Worm (Caenorhabditis elegans) whole organism, L1 larva: Measurements from ENCODE around the gene unc-4.
A peak's percentile ranks its signal among the peaks of the same experiment; 100 is the strongest.

Source experiments
- C34B4.2 ChIP-seq: sonication (generic microtip); optimal IDR thresholded peaks from 2 replicates; lab custom pipeline; 2017; ENCODE audit warnings: mild to moderate bottlenecking, missing genetic modification characterization, missing compliant biosample characterization
- Y116A8C.19 ChIP-seq: sonication (generic microtip); optimal IDR thresholded peaks from 2 replicates; lab custom pipeline; 2016; ENCODE audit warnings: missing compliant biosample characterization, missing genetic modification characterization, borderline replicate concordance
- alr-1 ChIP-seq: fragments of 200-800 bp; sonication (Bioruptor generic); optimal IDR thresholded peaks from 2 replicates; lab custom pipeline; 2018; ENCODE audit warnings: borderline replicate concordance, mild to moderate bottlenecking, missing genetic modification characterization, missing compliant biosample characterization
- aly-2 ChIP-seq: fragments of 150-350 bp; optimal IDR thresholded peaks from 2 replicates; lab custom pipeline; 2014; ENCODE audit warnings: missing biosample characterization, missing genetic modification characterization
- ama-1 ChIP-seq: fragments of 150-350 bp; optimal IDR thresholded peaks from 2 replicates; lab custom pipeline; 2014
- blmp-1 ChIP-seq: fragments of 150-350 bp; optimal IDR thresholded peaks from 2 replicates; lab custom pipeline; 2014; ENCODE audit warnings: missing biosample characterization, missing genetic modification characterization
- efl-1 ChIP-seq, 4 experiments: fragments of 150-350 bp; optimal IDR thresholded peaks in 3 of 4; peaks in 1 of 4; 1 replicate in 1 of 4; 2 replicates in 3 of 4; lab custom pipeline; 2014; ENCODE audit warnings: missing biosample characterization in 2 of 4, missing genetic modification characterization in 2 of 4, missing genetic modification reagents in 2 of 4
- egl-13 ChIP-seq: sonication (generic microtip); optimal IDR thresholded peaks from 2 replicates; lab custom pipeline; 2016; ENCODE audit warnings: missing genotype, missing genetic modification reagents, missing genetic modification characterization, missing compliant biosample characterization
- elt-2 ChIP-seq: sonication (generic microtip); optimal IDR thresholded peaks from 2 replicates; lab custom pipeline; 2016; ENCODE audit warnings: missing genetic modification characterization, mild to moderate bottlenecking, inconsistent platforms, missing compliant biosample characterization, missing genetic modification reagents
- fkh-10 ChIP-seq: sonication (generic microtip); optimal IDR thresholded peaks from 2 replicates; lab custom pipeline; 2017; ENCODE audit warnings: missing biosample characterization, missing genetic modification reagents, missing genetic modification characterization
- fkh-8 ChIP-seq: sonication (generic microtip); optimal IDR thresholded peaks from 2 replicates; lab custom pipeline; 2016; ENCODE audit warnings: mild to moderate bottlenecking, missing genetic modification characterization, missing compliant biosample characterization
- fos-1 ChIP-seq: fragments of 150-350 bp; optimal IDR thresholded peaks from 2 replicates; lab custom pipeline; 2014; ENCODE audit warnings: missing biosample characterization, missing genetic modification characterization
- hlh-17 ChIP-seq: fragments of 200-800 bp; sonication (Bioruptor generic); optimal IDR thresholded peaks from 2 replicates; lab custom pipeline; 2018; ENCODE audit warnings: missing genetic modification characterization, mild to moderate bottlenecking, missing compliant biosample characterization, moderate library complexity, borderline replicate concordance
- hlh-4 ChIP-seq: sonication (generic microtip); optimal IDR thresholded peaks from 2 replicates; lab custom pipeline; 2016; ENCODE audit warnings: mild to moderate bottlenecking, missing genetic modification characterization, missing compliant biosample characterization
- isw-1 ChIP-seq: fragments of 200-800 bp; sonication (Bioruptor generic); IDR thresholded peaks from 2 replicates; pipeline ENCODE4 v1.3.6; 2022; ENCODE audit warnings: missing genetic modification characterization, missing compliant biosample characterization
- jun-1 ChIP-seq: fragments of 150-350 bp; optimal IDR thresholded peaks from 2 replicates; lab custom pipeline; 2014; ENCODE audit warnings: missing biosample characterization, missing genetic modification reagents, missing genetic modification characterization
- lin-13 ChIP-seq: fragments of 150-350 bp; optimal IDR thresholded peaks from 2 replicates; lab custom pipeline; 2014; ENCODE audit warnings: missing biosample characterization, missing genetic modification reagents, missing genetic modification characterization
- lin-14 ChIP-seq: fragments of 200-800 bp; sonication (Bioruptor generic); optimal IDR thresholded peaks from 2 replicates; lab custom pipeline; 2018; ENCODE audit warnings: mild to moderate bottlenecking, missing genetic modification characterization, moderate library complexity, missing compliant biosample characterization
- lsy-2 ChIP-seq, 2 experiments: fragments of 150-350 bp; optimal IDR thresholded peaks; 2 replicates each; lab custom pipeline; 2014; ENCODE audit warnings: missing biosample characterization in 2 of 2, missing genetic modification characterization in 2 of 2
- mef-2 ChIP-seq: fragments of 150-350 bp; optimal IDR thresholded peaks from 2 replicates; lab custom pipeline; 2014; ENCODE audit warnings: missing biosample characterization, missing genetic modification characterization
- nhr-20 ChIP-seq: sonication (generic microtip); optimal IDR thresholded peaks from 2 replicates; lab custom pipeline; 2016; ENCODE audit warnings: mild to moderate bottlenecking, missing genetic modification characterization, missing compliant biosample characterization
- nhr-28 ChIP-seq: fragments of 150-350 bp; optimal IDR thresholded peaks from 2 replicates; lab custom pipeline; 2014; ENCODE audit warnings: missing biosample characterization, missing genetic modification characterization
- nhr-47 ChIP-seq: sonication (generic microtip); optimal IDR thresholded peaks from 2 replicates; lab custom pipeline; 2016; ENCODE audit warnings: mild to moderate bottlenecking, missing genetic modification characterization, moderate library complexity, missing compliant biosample characterization
- nhr-84 ChIP-seq: sonication (generic microtip); optimal IDR thresholded peaks from 2 replicates; lab custom pipeline; 2017; ENCODE audit warnings: missing biosample characterization, missing genetic modification characterization
- nhr-85 ChIP-seq: sonication (generic microtip); peaks from one replicate; lab custom pipeline; 2016; ENCODE audit warnings: missing genetic modification characterization, inconsistent platforms, missing compliant biosample characterization
- nhr-90 ChIP-seq: sonication (generic microtip); optimal IDR thresholded peaks from 2 replicates; lab custom pipeline; 2016; ENCODE audit warnings: mild to moderate bottlenecking, missing genetic modification characterization, missing compliant biosample characterization; ENCODE audit not compliant: poor library complexity
- pag-3 ChIP-seq: sonication (generic microtip); optimal IDR thresholded peaks from 2 replicates; lab custom pipeline; 2017; ENCODE audit warnings: missing genetic modification characterization, mild to moderate bottlenecking, missing compliant biosample characterization, antibody characterized with exemption, borderline replicate concordance; ENCODE audit not compliant: insufficient read depth
- skn-1 ChIP-seq: fragments of 150-350 bp; optimal IDR thresholded peaks from 2 replicates; lab custom pipeline; 2014; ENCODE audit warnings: missing biosample characterization, missing genetic modification characterization
- sox-4 ChIP-seq: sonication (generic microtip); optimal IDR thresholded peaks from 2 replicates; lab custom pipeline; 2016; ENCODE audit warnings: missing genetic modification characterization, missing compliant biosample characterization
- sptf-1 ChIP-seq: fragments of 150-350 bp; optimal IDR thresholded peaks from 2 replicates; lab custom pipeline; 2014; ENCODE audit warnings: missing biosample characterization, missing genetic modification characterization
- swsn-7 ChIP-seq: sonication (generic microtip); optimal IDR thresholded peaks from 2 replicates; lab custom pipeline; 2016; ENCODE audit warnings: missing genetic modification characterization, missing compliant biosample characterization
- tlp-1 ChIP-seq: fragments of 150-350 bp; optimal IDR thresholded peaks from 2 replicates; lab custom pipeline; 2014; ENCODE audit warnings: missing biosample characterization, missing genetic modification characterization
- unc-30 ChIP-seq: sonication (generic microtip); optimal IDR thresholded peaks from 2 replicates; lab custom pipeline; 2017; ENCODE audit warnings: missing biosample characterization, missing genetic modification characterization
- unc-86 ChIP-seq: sonication (generic microtip); optimal IDR thresholded peaks from 2 replicates; lab custom pipeline; 2016; ENCODE audit warnings: missing genetic modification characterization, missing compliant biosample characterization
- unc-98 ChIP-seq: fragments of 200-800 bp; sonication (Bioruptor generic); IDR thresholded peaks from 2 replicates; pipeline ENCODE4 v1.3.6; 2022; ENCODE audit warnings: missing genetic modification characterization, missing compliant biosample characterization
- vab-15 ChIP-seq: sonication (generic microtip); optimal IDR thresholded peaks from 2 replicates; lab custom pipeline; 2017; ENCODE audit warnings: missing genotype, mild to moderate bottlenecking, missing genetic modification characterization, missing compliant biosample characterization
- xbp-1 ChIP-seq: sonication (generic microtip); optimal IDR thresholded peaks from 2 replicates; lab custom pipeline; 2016; ENCODE audit warnings: missing genetic modification characterization, missing compliant biosample characterization
- zip-4 ChIP-seq: fragments of 200-800 bp; sonication (Bioruptor generic); optimal IDR thresholded peaks from 2 replicates; lab custom pipeline; 2018; ENCODE audit warnings: mild to moderate bottlenecking, missing genetic modification characterization, moderate library complexity, missing compliant biosample characterization

unc-4 gene

ce11 chrII:9891823-9892222 lies 8.4 kb downstream of the unc-4 start:
- no peak for TF ChIP-seq efl-1 (optimal IDR thresholded peaks at IDR 0.05; lab: Kevin White, UChicago)
- TF ChIP-seq efl-1 (GFP tag; optimal IDR thresholded peaks at IDR 0.05 in 1 of 2; lab: Kevin White, UChicago) = peak in 1 of 2 experiments; percentile 90
- TF ChIP-seq pag-3 (tag; lab: Kevin White, UChicago) = no peak
- TF ChIP-seq hlh-4 (tag; lab: Kevin White, UChicago) = no peak
- peak; percentile 1 for TF ChIP-seq nhr-85 (tag; lab: Kevin White, UChicago)

ce11 chrII:9891031-9891689 lies 9.0 kb downstream of the unc-4 start, which contains the start of gene vgln-1:
vgln-1 (minus strand) TSS chrII:9891081.
- TF ChIP-seq ama-1 (lab: Kevin White, UChicago) = no peak
- TF ChIP-seq blmp-1 (tag; lab: Kevin White, UChicago) = peak; percentile 74
- peak; percentile 5 to 23 for TF ChIP-seq efl-1 (optimal IDR thresholded peaks at IDR 0.05; lab: Kevin White, UChicago)
- peak in 1 of 2 experiments; percentile 77 for TF ChIP-seq efl-1 (GFP tag; optimal IDR thresholded peaks at IDR 0.05 in 1 of 2; lab: Kevin White, UChicago)
- TF ChIP-seq unc-98 = no peak
- TF ChIP-seq sptf-1 (tag; lab: Kevin White, UChicago) = no peak
- no peak for TF ChIP-seq swsn-7 (tag; lab: Kevin White, UChicago)
- no peak for TF ChIP-seq C34B4.2 (tag; lab: Kevin White, UChicago)
- no peak for TF ChIP-seq lin-13 (GFP tag; lab: Kevin White, UChicago)
- TF ChIP-seq aly-2 = no peak
- TF ChIP-seq skn-1 (tag; lab: Kevin White, UChicago) = no peak
- no peak for TF ChIP-seq fkh-8 (tag; lab: Kevin White, UChicago)
- no peak for TF ChIP-seq zip-4 (GFP tag; lab: Kevin White, UChicago)
- TF ChIP-seq lin-14 (GFP tag; lab: Kevin White, UChicago) = peak; percentile 59
- no peak for TF ChIP-seq nhr-28 (tag; lab: Kevin White, UChicago)
- TF ChIP-seq fkh-10 (GFP tag; lab: Kevin White, UChicago) = no peak
- no peak for TF ChIP-seq unc-86 (tag; lab: Kevin White, UChicago)
- no peak for TF ChIP-seq egl-13
- TF ChIP-seq fos-1 (tag; lab: Kevin White, UChicago) = no peak
- no peak for TF ChIP-seq xbp-1 (tag; lab: Kevin White, UChicago)
- TF ChIP-seq vab-15 (tag; lab: Kevin White, UChicago) = no peak
- TF ChIP-seq nhr-20 (tag; lab: Kevin White, UChicago) = no peak
- no peak for TF ChIP-seq nhr-90 (tag; lab: Kevin White, UChicago)
- TF ChIP-seq isw-1 (GFP tag; lab: Robert Waterston, UW) = no peak
- TF ChIP-seq jun-1 (tag; lab: Kevin White, UChicago) = no peak
- TF ChIP-seq hlh-17 (GFP tag; lab: Kevin White, UChicago) = no peak
- TF ChIP-seq lsy-2 (tag; optimal IDR thresholded peaks at IDR 0.05; lab: Kevin White, UChicago) = peak in 1 of 2 experiments; percentile 39

ce11 chrII:9888549-9888948 lies 11.6 kb downstream of the unc-4 start:
- TF ChIP-seq alr-1 (tag; lab: Kevin White, UChicago) (no peak), nhr-85 (tag; lab: Kevin White, UChicago) (no peak), mef-2 (tag; lab: Kevin White, UChicago) (no peak), sox-4 (no peak), nhr-84 (tag; lab: Kevin White, UChicago) (no peak), lin-14 (GFP tag; lab: Kevin White, UChicago) (no peak), elt-2 (tag; lab: Kevin White, UChicago) (no peak)
- TF ChIP-seq, all 84 proteins: peak for 0

ce11 chrII:9886216-9886615 lies 14.0 kb downstream of the unc-4 start, which contains the start of gene algn-8:
algn-8 (minus strand) TSS chrII:9886442.
- no peak for TF ChIP-seq Y116A8C.19 (tag; lab: Kevin White, UChicago)
- TF ChIP-seq unc-30 (tag; lab: Kevin White, UChicago) = no peak
- no peak for TF ChIP-seq nhr-20 (tag; lab: Kevin White, UChicago)
- TF ChIP-seq nhr-47 (tag; lab: Kevin White, UChicago) = no peak
- TF ChIP-seq tlp-1 = no peak
